Worm (Caenorhabditis elegans): ENCODE data around the gene enri-1.

ce11 chrII:2300861-2301260 is 40.6 kb downstream of the enri-1 start, which contains the start of gene B0281.5:
- TF ChIP-seq med-1 (GFP tag; optimal IDR thresholded peaks at IDR 0.05; ENCODE audit: insufficient read depth) (no peak), T22C8.4 (GFP tag; IDR thresholded peaks at IDR 0.05) (no peak), ref-1 (GFP tag; conservative IDR thresholded peaks at IDR 0.05) (no peak), tab-1 (GFP tag; IDR thresholded peaks at IDR 0.05) (no peak)
